Fruit fly (Drosophila melanogaster) whole organism, embryonic: ENCODE data around the gene gro.

ENCODE experiments used
- Ada2b ChIP-seq: fragments of 200-800 bp; sonication (Bioruptor generic); IDR thresholded peaks from 2 replicates; pipeline ENCODE4 v1.3.6; 2022; ENCODE audit warnings: missing biosample characterization, missing genetic modification characterization
- Awh ChIP-seq: fragments of 200-800 bp; sonication (Bioruptor generic); IDR thresholded peaks from 2 replicates; pipeline ENCODE4, ENCODE4 v1.3.6; 2022; ENCODE audit warnings: missing biosample characterization, missing genetic modification characterization
- CG10209 ChIP-seq: fragments of 200-800 bp; sonication (Bioruptor generic); optimal IDR thresholded peaks from 3 replicates; lab custom pipeline; 2017; ENCODE audit warnings: missing biosample characterization, mild to moderate bottlenecking, missing genetic modification characterization, missing genetic modification reagents
- CG11504 ChIP-seq: fragments of 200-800 bp; sonication (Bioruptor generic); optimal IDR thresholded peaks from 3 replicates; lab custom pipeline; 2019; ENCODE audit warnings: missing biosample characterization, mild to moderate bottlenecking, missing genetic modification characterization, moderate library complexity
- CG11723 ChIP-seq: fragments of 200-800 bp; sonication (Bioruptor generic); optimal IDR thresholded peaks from 2 replicates; lab custom pipeline; 2017; ENCODE audit warnings: missing biosample characterization, mild to moderate bottlenecking, missing genetic modification characterization
- CG12659 ChIP-seq: fragments of 200-800 bp; sonication (Bioruptor generic); optimal IDR thresholded peaks from 3 replicates; lab custom pipeline; 2017; ENCODE audit warnings: mild to moderate bottlenecking, missing biosample characterization, missing genetic modification reagents, missing genetic modification characterization
- CG12942 ChIP-seq: fragments of 200-800 bp; sonication (Bioruptor generic); optimal IDR thresholded peaks from 3 replicates; lab custom pipeline; 2016; ENCODE audit warnings: missing biosample characterization, missing genetic modification characterization
- CG13775 ChIP-seq: fragments of 200-800 bp; sonication (Bioruptor generic); optimal IDR thresholded peaks from 3 replicates; lab custom pipeline; 2017; ENCODE audit warnings: missing biosample characterization, mild to moderate bottlenecking, missing genetic modification characterization
- CG14441 ChIP-seq: fragments of 200-800 bp; sonication (Bioruptor generic); IDR thresholded peaks from 2 replicates; pipeline ENCODE4 v1.3.6; 2022; ENCODE audit warnings: missing biosample characterization, missing genetic modification characterization
- CG14965 ChIP-seq: fragments of 200-800 bp; sonication (Bioruptor generic); optimal IDR thresholded peaks from 2 replicates; lab custom pipeline; 2016; ENCODE audit warnings: missing biosample characterization, missing genetic modification characterization, borderline replicate concordance
- CG15073 ChIP-seq: fragments of 200-800 bp; sonication (Bioruptor generic); optimal IDR thresholded peaks from 2 replicates; lab custom pipeline; 2016; ENCODE audit warnings: missing biosample characterization, missing genetic modification characterization
- CG15269 ChIP-seq: fragments of 200-800 bp; sonication (Bioruptor generic); optimal IDR thresholded peaks from 2 replicates; lab custom pipeline; 2018; ENCODE audit warnings: missing biosample characterization, mild to moderate bottlenecking, missing genetic modification characterization, moderate library complexity
- CG16813 ChIP-seq: fragments of 200-800 bp; sonication (Bioruptor generic); IDR thresholded peaks from 3 replicates; pipeline ENCODE4 v1.3.6; 2022; ENCODE audit warnings: missing biosample characterization, missing genetic modification characterization; ENCODE audit not compliant: partially characterized antibody
- CG18476 ChIP-seq: fragments of 200-800 bp; sonication (Bioruptor generic); optimal IDR thresholded peaks from 2 replicates; lab custom pipeline; 2016; ENCODE audit warnings: missing biosample characterization, mild to moderate bottlenecking, missing genetic modification characterization
- CG2199 ChIP-seq: fragments of 200-800 bp; sonication (Bioruptor generic); IDR thresholded peaks from 3 replicates; pipeline ENCODE4 v1.3.6; 2022; ENCODE audit warnings: missing biosample characterization, missing genetic modification characterization
- CG30431 ChIP-seq: fragments of 200-800 bp; sonication (Bioruptor generic); optimal IDR thresholded peaks from 2 replicates; lab custom pipeline; 2017; ENCODE audit warnings: missing biosample characterization, missing genetic modification characterization
- CG32772 ChIP-seq: fragments of 200-800 bp; sonication (Bioruptor generic); IDR thresholded peaks from 2 replicates; pipeline ENCODE4 v1.3.6; 2022; ENCODE audit warnings: missing biosample characterization, missing genetic modification characterization
- CG3281 ChIP-seq: fragments of 200-800 bp; sonication (Bioruptor generic); optimal IDR thresholded peaks from 3 replicates; lab custom pipeline; 2017; ENCODE audit warnings: missing biosample characterization, mild to moderate bottlenecking, missing genetic modification characterization
- CG34376 ChIP-seq: fragments of 200-800 bp; sonication (Bioruptor generic); optimal IDR thresholded peaks from 2 replicates; lab custom pipeline; 2018; ENCODE audit warnings: missing biosample characterization, mild to moderate bottlenecking, missing genetic modification characterization
- CG3847 ChIP-seq: fragments of 200-800 bp; sonication (Bioruptor generic); IDR thresholded peaks from 2 replicates; pipeline ENCODE4 v1.3.6; 2022; ENCODE audit warnings: missing biosample characterization, missing genetic modification characterization
- CG6683 ChIP-seq: fragments of 200-800 bp; sonication (Bioruptor generic); optimal IDR thresholded peaks from 2 replicates; lab custom pipeline; 2017; ENCODE audit warnings: missing biosample characterization, mild to moderate bottlenecking, missing genetic modification characterization, missing genetic modification reagents
- CG8924 ChIP-seq: fragments of 200-800 bp; optimal IDR thresholded peaks from 3 replicates; lab custom pipeline; 2019; ENCODE audit warnings: missing biosample characterization, mild to moderate bottlenecking, missing genetic modification characterization, moderate library complexity
- Chrac-16 ChIP-seq: fragments of 200-800 bp; sonication (Bioruptor generic); optimal IDR thresholded peaks from 3 replicates; lab custom pipeline; 2016; ENCODE audit warnings: missing biosample characterization, missing genetic modification characterization
- Dad ChIP-seq: fragments of 200-800 bp; sonication (Bioruptor generic); optimal IDR thresholded peaks from 3 replicates; lab custom pipeline; 2016; ENCODE audit warnings: missing biosample characterization, missing genetic modification characterization
- Dll ChIP-seq: fragments of 200-800 bp; sonication (Bioruptor generic); IDR thresholded peaks from 4 replicates; pipeline ENCODE4 v1.3.6; 2022; ENCODE audit warnings: missing biosample characterization, missing genetic modification characterization; ENCODE audit not compliant: partially characterized antibody
- Gsc ChIP-seq: fragments of 200-800 bp; sonication (Bioruptor generic); IDR thresholded peaks from 2 replicates; pipeline ENCODE4 v1.3.6; 2022; ENCODE audit warnings: missing biosample characterization, missing genetic modification characterization
- HLH4C ChIP-seq: fragments of 200-800 bp; sonication (Bioruptor generic); IDR thresholded peaks from 3 replicates; pipeline ENCODE4 v1.3.6; 2022; ENCODE audit warnings: missing biosample characterization, missing genetic modification characterization; ENCODE audit not compliant: partially characterized antibody
- Myb ChIP-seq: fragments of 200-800 bp; sonication (Bioruptor generic); optimal IDR thresholded peaks from 2 replicates; lab custom pipeline; 2016; ENCODE audit warnings: missing biosample characterization, missing genetic modification characterization
- Nf-YC ChIP-seq: fragments of 200-800 bp; optimal IDR thresholded peaks from 3 replicates; lab custom pipeline; 2019; ENCODE audit warnings: missing biosample characterization, mild to moderate bottlenecking, missing genetic modification characterization, moderate library complexity
- Sox102F ChIP-seq: fragments of 200-800 bp; sonication (Bioruptor generic); optimal IDR thresholded peaks from 2 replicates; lab custom pipeline; 2018; ENCODE audit warnings: missing biosample characterization, mild to moderate bottlenecking, missing genetic modification characterization, moderate library complexity
- Usf ChIP-seq: fragments of 200-800 bp; sonication (Bioruptor generic); optimal IDR thresholded peaks from 2 replicates; lab custom pipeline; 2017; ENCODE audit warnings: missing genotype, missing biosample characterization, missing genetic modification characterization
- ato ChIP-seq: fragments of 200-800 bp; sonication (Bioruptor generic); IDR thresholded peaks from 2 replicates; pipeline ENCODE4 v1.3.6; 2022; ENCODE audit warnings: missing biosample characterization, missing genetic modification characterization; ENCODE audit not compliant: partially characterized antibody
- az2 ChIP-seq: fragments of 200-800 bp; sonication (Bioruptor generic); optimal IDR thresholded peaks from 3 replicates; lab custom pipeline; 2016; ENCODE audit warnings: missing biosample characterization, missing genetic modification characterization
- bigmax ChIP-seq: fragments of 200-800 bp; sonication (Bioruptor generic); optimal IDR thresholded peaks from 2 replicates; lab custom pipeline; 2018; ENCODE audit warnings: missing biosample characterization, mild to moderate bottlenecking, missing genetic modification characterization
- cas ChIP-seq: fragments of 200-800 bp; sonication (Bioruptor generic); IDR thresholded peaks from 2 replicates; pipeline ENCODE4 v1.3.6; 2022; ENCODE audit warnings: missing biosample characterization, missing genetic modification characterization
- chm ChIP-seq: fragments of 200-800 bp; sonication (Bioruptor generic); IDR thresholded peaks from 2 replicates; pipeline ENCODE4 v1.3.6; 2022; ENCODE audit warnings: missing biosample characterization, missing genetic modification characterization
- corto ChIP-seq: fragments of 200-800 bp; sonication (Bioruptor generic); optimal IDR thresholded peaks from 2 replicates; lab custom pipeline; 2016; ENCODE audit warnings: missing biosample characterization, mild to moderate bottlenecking, missing genetic modification characterization, moderate library complexity
- fd3F ChIP-seq: fragments of 200-800 bp; sonication (Bioruptor generic); optimal IDR thresholded peaks from 2 replicates; lab custom pipeline; 2018; ENCODE audit warnings: missing biosample characterization, mild to moderate bottlenecking, missing genetic modification characterization, moderate library complexity
- fru ChIP-seq: fragments of >200 bp; optimal IDR thresholded peaks from 2 replicates; lab custom pipeline; 2017
- ftz-f1 ChIP-seq: fragments of 200-800 bp; sonication (Bioruptor generic); optimal IDR thresholded peaks from 2 replicates; lab custom pipeline; 2016; ENCODE audit warnings: missing biosample characterization, missing genetic modification characterization
- gcm ChIP-seq: fragments of 200-800 bp; sonication (Bioruptor generic); optimal IDR thresholded peaks from 2 replicates; lab custom pipeline; 2019; ENCODE audit warnings: missing biosample characterization, mild to moderate bottlenecking, missing genetic modification characterization, moderate library complexity
- gsb-n ChIP-seq: fragments of 200-800 bp; sonication (Bioruptor generic); optimal IDR thresholded peaks from 3 replicates; lab custom pipeline; 2018; ENCODE audit warnings: missing biosample characterization, mild to moderate bottlenecking, missing genetic modification characterization
- oc ChIP-seq: fragments of 200-800 bp; sonication (Bioruptor generic); optimal IDR thresholded peaks from 2 replicates; lab custom pipeline; 2018; ENCODE audit warnings: missing biosample characterization, mild to moderate bottlenecking, missing genetic modification characterization, moderate library complexity
- p53 ChIP-seq: fragments of 200-800 bp; sonication (Bioruptor generic); optimal IDR thresholded peaks from 2 replicates; lab custom pipeline; 2016; ENCODE audit warnings: missing biosample characterization, missing genetic modification characterization
- sens ChIP-seq: fragments of 200-800 bp; sonication (Bioruptor generic); peaks from one replicate; lab custom pipeline; 2016; ENCODE audit warnings: missing biosample characterization, missing genetic modification characterization
- so ChIP-seq: fragments of 200-800 bp; sonication (Bioruptor generic); IDR thresholded peaks from 3 replicates; pipeline ENCODE4 v1.3.6; 2022; ENCODE audit warnings: missing biosample characterization, missing genetic modification characterization
- tap ChIP-seq: fragments of 200-800 bp; optimal IDR thresholded peaks from 3 replicates; lab custom pipeline; 2019; ENCODE audit warnings: missing biosample characterization, mild to moderate bottlenecking, missing genetic modification characterization, moderate library complexity
- tin ChIP-seq: fragments of 200-800 bp; sonication (Bioruptor generic); optimal IDR thresholded peaks from 3 replicates; lab custom pipeline; 2016; ENCODE audit warnings: missing biosample characterization, missing genetic modification characterization
- yki ChIP-seq: fragments of >200 bp; optimal IDR thresholded peaks from 3 replicates; lab custom pipeline; 2018
- zf30C ChIP-seq: fragments of 200-800 bp; sonication (Bioruptor generic); optimal IDR thresholded peaks from 3 replicates; lab custom pipeline; 2018; ENCODE audit warnings: missing biosample characterization, mild to moderate bottlenecking, missing genetic modification characterization

The gro gene

dm6 chr3R:26021195-26021914 is 20.2 kb upstream of the gro start (continued):
- peak; percentile 96 for TF ChIP-seq CG11504 (tag; lab: Kevin White, UChicago)
- TF ChIP-seq HLH4C (GFP tag; lab: Robert Waterston, UW) = no peak; the same call in 2 of the 3 replicates
- peak; percentile 96 for TF ChIP-seq gsb-n (tag; lab: Kevin White, UChicago)
- TF ChIP-seq Gsc = peak; percentile 73
- no peak for TF ChIP-seq CG14441 (GFP tag; lab: Robert Waterston, UW)
- TF ChIP-seq CG10209 (GFP tag; lab: Kevin White, UChicago) = peak; percentile 97
- peak; percentile 97 for TF ChIP-seq az2 (GFP tag; lab: Kevin White, UChicago)
- peak; percentile 8 for TF ChIP-seq Nf-YC (tag; lab: Kevin White, UChicago)
- TF ChIP-seq cas = 0 out of 2 replicates have a peak, but pooled peaks have one; percentile 38
- TF ChIP-seq ftz-f1 (GFP tag; lab: Kevin White, UChicago) = no peak
- TF ChIP-seq Myb = peak; percentile 63
- peak; percentile 92 for TF ChIP-seq CG30431 (GFP tag; lab: Kevin White, UChicago)
- peak; percentile 69 for TF ChIP-seq oc (tag; lab: Kevin White, UChicago)
- TF ChIP-seq Usf = peak; percentile 96
- peak; percentile 82 for TF ChIP-seq CG6683
- TF ChIP-seq corto (GFP tag; lab: Kevin White, UChicago) = no peak
- peak; percentile 46; the same call in 1 of the 3 replicates for TF ChIP-seq so
- TF ChIP-seq CG32772 (GFP tag; lab: Robert Waterston, UW) = peak; percentile 79
- TF ChIP-seq CG15269 (tag; lab: Kevin White, UChicago) = peak; percentile 94
- peak; percentile 88 for TF ChIP-seq fd3F (GFP tag; lab: Kevin White, UChicago)
- peak; percentile 99 for TF ChIP-seq sens (GFP tag; lab: Kevin White, UChicago)
- no peak for TF ChIP-seq zf30C (GFP tag; lab: Kevin White, UChicago)
- TF ChIP-seq bigmax (GFP tag; lab: Kevin White, UChicago) = no peak
- TF ChIP-seq Ada2b (GFP tag; lab: Robert Waterston, UW) = peak; percentile 85
- TF ChIP-seq ato (GFP tag; lab: Robert Waterston, UW) = no peak
- no peak for TF ChIP-seq CG14965
- TF ChIP-seq CG16813 (GFP tag; lab: Robert Waterston, UW) = no peak
- TF ChIP-seq Awh (GFP tag; lab: Robert Waterston, UW) = peak; percentile 12; the same call in 1 of the 2 replicates
- no peak for TF ChIP-seq chm (GFP tag; lab: Robert Waterston, UW)
- peak; percentile 96 for TF ChIP-seq CG8924 (tag; lab: Kevin White, UChicago)
- TF ChIP-seq fru (lab: Kevin White, UChicago) = no peak
- peak; percentile 89 for TF ChIP-seq CG12942 (GFP tag; lab: Kevin White, UChicago)
- TF ChIP-seq CG15073 = peak; percentile 64
- peak; percentile 32 for TF ChIP-seq yki (lab: Kevin White, UChicago)
- peak; percentile 87 for TF ChIP-seq CG3847 (GFP tag; lab: Robert Waterston, UW)
- peak; percentile 56 for TF ChIP-seq CG34376 (GFP tag; lab: Kevin White, UChicago)
- TF ChIP-seq Chrac-16 (GFP tag; lab: Kevin White, UChicago) = peak; percentile 93
- TF ChIP-seq Dll (GFP tag; lab: Robert Waterston, UW) = no peak
- peak; percentile 95 for TF ChIP-seq Sox102F (GFP tag; lab: Kevin White, UChicago)
- peak; percentile 97 for TF ChIP-seq CG12659
- TF ChIP-seq CG13775 (GFP tag; lab: Kevin White, UChicago) = peak; percentile 97
- TF ChIP-seq CG3281 (GFP tag; lab: Kevin White, UChicago) = peak; percentile 93
- peak; percentile 38 for TF ChIP-seq Dad (GFP tag; lab: Kevin White, UChicago)
- no peak for TF ChIP-seq CG2199
- TF ChIP-seq CG11723 (GFP tag; lab: Kevin White, UChicago) = peak; percentile 95
- TF ChIP-seq tap (tag; lab: Kevin White, UChicago) = peak; percentile 83
- peak; percentile 52 for TF ChIP-seq p53
- peak; percentile 91 for TF ChIP-seq CG18476 (GFP tag; lab: Kevin White, UChicago)
- peak; percentile 94 for TF ChIP-seq gcm (GFP tag; lab: Kevin White, UChicago)
- peak; percentile 94 for TF ChIP-seq tin
